Fruit fly (Drosophila melanogaster) whole organism, wandering third instar larva: ENCODE results near the gene rogdi.

ENCODE experiments used
- Abd-B ChIP-seq: fragments of >200 bp; optimal IDR thresholded peaks from 2 replicates; lab custom pipeline; 2017; ENCODE audit warnings: missing biosample characterization, missing genetic modification characterization
- CG32264 ChIP-seq: fragments of 200-800 bp; sonication (Bioruptor generic); optimal IDR thresholded peaks from 2 replicates; lab custom pipeline; 2016; ENCODE audit warnings: missing biosample characterization, missing genetic modification characterization
- Dfd ChIP-seq: fragments of >200 bp; optimal IDR thresholded peaks from 2 replicates; lab custom pipeline; 2017; ENCODE audit warnings: missing biosample characterization, missing genetic modification characterization
- HLH106 ChIP-seq: fragments of 200-800 bp; optimal IDR thresholded peaks from 3 replicates; lab custom pipeline; 2019; ENCODE audit warnings: missing biosample characterization, mild to moderate bottlenecking, missing genetic modification characterization, moderate library complexity
- Hr83 ChIP-seq: fragments of 200-300 bp; sonication (Bioruptor generic); optimal IDR thresholded peaks from 2 replicates; lab custom pipeline; 2016; ENCODE audit warnings: missing biosample characterization, mild to moderate bottlenecking, missing genetic modification characterization, moderate library complexity; ENCODE audit not compliant: poor library complexity, severe bottlenecking
- pan ChIP-seq: fragments of >200 bp; optimal IDR thresholded peaks from 2 replicates; lab custom pipeline; 2017
- rgr ChIP-seq: fragments of 200-800 bp; sonication (Bioruptor generic); optimal IDR thresholded peaks from 3 replicates; lab custom pipeline; 2016; ENCODE audit warnings: missing biosample characterization, mild to moderate bottlenecking, missing genetic modification characterization

dm6 chr3L:17055467-17055877 is 6.2 kb downstream of the rogdi start, which contains the start of gene CG7724:
- TF ChIP-seq rgr (GFP tag; lab: Kevin White, UChicago) = no peak
- no peak for TF ChIP-seq CG32264 (GFP tag; lab: Kevin White, UChicago)
- no peak for TF ChIP-seq Hr83 (GFP tag; lab: Kevin White, UChicago)
- no peak for TF ChIP-seq pan (lab: Kevin White, UChicago)
- no peak for TF ChIP-seq Dfd
- no peak for TF ChIP-seq HLH106 (tag; lab: Kevin White, UChicago)
- TF ChIP-seq Abd-B (GFP tag; lab: Kevin White, UChicago) = no peak
